Fruit fly (Drosophila melanogaster) whole organism, embryonic: ENCODE measurements around the gene gb.

ENCODE experiments used
- CG1024 ChIP-seq: fragments of 200-800 bp; sonication (Bioruptor generic); IDR thresholded peaks from 2 replicates; pipeline ENCODE4 v1.3.6; 2022; ENCODE audit warnings: missing biosample characterization, missing genetic modification characterization
- CG10267 ChIP-seq: fragments of 200-800 bp; sonication (Bioruptor generic); optimal IDR thresholded peaks from 2 replicates; lab custom pipeline; 2018; ENCODE audit warnings: missing biosample characterization, mild to moderate bottlenecking, missing genetic modification characterization, moderate library complexity
- CG11085 ChIP-seq: fragments of 200-800 bp; sonication (Bioruptor generic); IDR thresholded peaks from 2 replicates; pipeline ENCODE4 v1.3.6; 2022; ENCODE audit warnings: missing biosample characterization, missing genetic modification characterization
- CG12219 ChIP-seq: fragments of 200-800 bp; sonication (Bioruptor generic); optimal IDR thresholded peaks from 3 replicates; lab custom pipeline; 2018; ENCODE audit warnings: missing biosample characterization, mild to moderate bottlenecking, missing genetic modification characterization
- CG12744 ChIP-seq: fragments of 200-800 bp; sonication (Bioruptor generic); optimal IDR thresholded peaks from 2 replicates; lab custom pipeline; 2016; ENCODE audit warnings: missing biosample characterization, missing genetic modification characterization
- CG12769 ChIP-seq: fragments of 200-800 bp; sonication (Bioruptor generic); optimal IDR thresholded peaks from 2 replicates; lab custom pipeline; 2019; ENCODE audit warnings: missing biosample characterization, mild to moderate bottlenecking, missing genetic modification characterization, moderate library complexity
- CG13624 ChIP-seq: fragments of 200-800 bp; sonication (Bioruptor generic); optimal IDR thresholded peaks from 2 replicates; lab custom pipeline; 2016; ENCODE audit warnings: missing biosample characterization, missing genetic modification characterization
- CG17568 ChIP-seq: fragments of 200-800 bp; sonication (Bioruptor generic); optimal IDR thresholded peaks from 2 replicates; lab custom pipeline; 2018; ENCODE audit warnings: missing biosample characterization, mild to moderate bottlenecking, missing genetic modification characterization, moderate library complexity
- CG18476 ChIP-seq: fragments of 200-800 bp; sonication (Bioruptor generic); optimal IDR thresholded peaks from 2 replicates; lab custom pipeline; 2016; ENCODE audit warnings: missing biosample characterization, mild to moderate bottlenecking, missing genetic modification characterization
- CG2129 ChIP-seq: fragments of 200-800 bp; sonication (Bioruptor generic); IDR thresholded peaks from 2 replicates; pipeline ENCODE4 v1.3.6; 2022; ENCODE audit warnings: missing biosample characterization, missing genetic modification characterization; ENCODE audit not compliant: partially characterized antibody
- CG3065 ChIP-seq: fragments of 200-800 bp; sonication (Bioruptor generic); optimal IDR thresholded peaks from 2 replicates; lab custom pipeline; 2016; ENCODE audit warnings: missing biosample characterization, missing genetic modification characterization
- CG31388 ChIP-seq: fragments of 200-800 bp; sonication (Bioruptor generic); optimal IDR thresholded peaks from 2 replicates; lab custom pipeline; 2016; ENCODE audit warnings: missing biosample characterization, missing genetic modification characterization
- CG34224 ChIP-seq: fragments of 200-800 bp; sonication (Bioruptor generic); IDR thresholded peaks from 3 replicates; pipeline ENCODE4 v1.3.6; 2022; ENCODE audit warnings: missing biosample characterization, missing genetic modification characterization; ENCODE audit not compliant: partially characterized antibody
- CG3838 ChIP-seq: fragments of 200-800 bp; sonication (Bioruptor generic); optimal IDR thresholded peaks from 3 replicates; lab custom pipeline; 2016; ENCODE audit warnings: missing biosample characterization, missing genetic modification characterization
- CG4820 ChIP-seq: fragments of 200-800 bp; sonication (Bioruptor generic); optimal IDR thresholded peaks from 3 replicates; lab custom pipeline; 2016; ENCODE audit warnings: missing biosample characterization, missing genetic modification characterization
- CG6683 ChIP-seq: fragments of 200-800 bp; sonication (Bioruptor generic); optimal IDR thresholded peaks from 2 replicates; lab custom pipeline; 2017; ENCODE audit warnings: missing biosample characterization, mild to moderate bottlenecking, missing genetic modification characterization, missing genetic modification reagents
- CG7271 ChIP-seq: fragments of 200-800 bp; sonication (Bioruptor generic); optimal IDR thresholded peaks from 2 replicates; lab custom pipeline; 2018; ENCODE audit warnings: missing biosample characterization, mild to moderate bottlenecking, missing genetic modification characterization, moderate library complexity
- CoRest ChIP-seq: fragments of 200-800 bp; sonication (Bioruptor generic); optimal IDR thresholded peaks from 3 replicates; lab custom pipeline; 2018; ENCODE audit warnings: missing biosample characterization, mild to moderate bottlenecking, missing genetic modification characterization, moderate library complexity
- Gsc ChIP-seq: fragments of 200-800 bp; sonication (Bioruptor generic); IDR thresholded peaks from 2 replicates; pipeline ENCODE4 v1.3.6; 2022; ENCODE audit warnings: missing biosample characterization, missing genetic modification characterization
- Gug ChIP-seq: fragments of 200-800 bp; sonication (Bioruptor generic); IDR thresholded peaks from 4 replicates; pipeline ENCODE4 v1.3.6; 2022; ENCODE audit warnings: missing biosample characterization, missing genetic modification characterization
- H2.0 ChIP-seq: fragments of 200-800 bp; sonication (Bioruptor generic); IDR thresholded peaks from 2 replicates; pipeline ENCODE4 v1.3.6; 2022; ENCODE audit warnings: missing biosample characterization, missing genetic modification characterization
- HLH3B ChIP-seq: fragments of 200-800 bp; sonication (Bioruptor generic); IDR thresholded peaks from 2 replicates; pipeline ENCODE4 v1.3.6; 2022; ENCODE audit warnings: missing biosample characterization, missing genetic modification characterization
- HLH54F ChIP-seq: fragments of 200-800 bp; sonication (Bioruptor generic); optimal IDR thresholded peaks from 3 replicates; lab custom pipeline; 2016; ENCODE audit warnings: missing biosample characterization, missing genetic modification characterization
- HLHmδ ChIP-seq: fragments of 200-800 bp; sonication (Bioruptor generic); optimal IDR thresholded peaks from 2 replicates; lab custom pipeline; 2018; ENCODE audit warnings: missing biosample characterization, mild to moderate bottlenecking, missing genetic modification characterization, moderate library complexity
- Jarid2 ChIP-seq: fragments of 200-800 bp; sonication (Bioruptor generic); optimal IDR thresholded peaks from 3 replicates; lab custom pipeline; 2017; ENCODE audit warnings: mild to moderate bottlenecking, missing biosample characterization, missing genetic modification reagents, missing genetic modification characterization
- Meics ChIP-seq: fragments of 200-800 bp; sonication (Bioruptor generic); optimal IDR thresholded peaks from 2 replicates; lab custom pipeline; 2017; ENCODE audit warnings: missing biosample characterization, mild to moderate bottlenecking, missing genetic modification characterization
- Myb ChIP-seq: fragments of 200-800 bp; sonication (Bioruptor generic); optimal IDR thresholded peaks from 2 replicates; lab custom pipeline; 2016; ENCODE audit warnings: missing biosample characterization, missing genetic modification characterization
- Nf-YC ChIP-seq: fragments of 200-800 bp; optimal IDR thresholded peaks from 3 replicates; lab custom pipeline; 2019; ENCODE audit warnings: missing biosample characterization, mild to moderate bottlenecking, missing genetic modification characterization, moderate library complexity
- ac ChIP-seq: fragments of 200-800 bp; sonication (Bioruptor generic); optimal IDR thresholded peaks from 3 replicates; lab custom pipeline; 2017; ENCODE audit warnings: missing biosample characterization, mild to moderate bottlenecking, missing genetic modification characterization
- bbx ChIP-seq: fragments of 200-800 bp; sonication (Bioruptor generic); IDR thresholded peaks from 2 replicates; pipeline ENCODE4 v1.3.6; 2022; ENCODE audit warnings: missing biosample characterization, missing genetic modification characterization; ENCODE audit not compliant: partially characterized antibody
- br ChIP-seq: fragments of >200 bp; optimal IDR thresholded peaks from 2 replicates; lab custom pipeline; 2017
- crc ChIP-seq: fragments of 200-800 bp; sonication (Bioruptor generic); optimal IDR thresholded peaks from 2 replicates; lab custom pipeline; 2016; ENCODE audit warnings: missing biosample characterization, missing genetic modification characterization
- disco-r ChIP-seq: fragments of 200-800 bp; sonication (Bioruptor generic); optimal IDR thresholded peaks from 2 replicates; lab custom pipeline; 2016; ENCODE audit warnings: missing biosample characterization, missing genetic modification characterization
- esg ChIP-seq: fragments of 200-800 bp; sonication (Bioruptor generic); conservative IDR thresholded peaks from 2 replicates; pipeline ENCODE4 v1.3.6; 2022; ENCODE audit warnings: missing biosample characterization, missing genetic modification characterization
- fru ChIP-seq: fragments of >200 bp; optimal IDR thresholded peaks from 2 replicates; lab custom pipeline; 2017
- ftz-f1 ChIP-seq: fragments of 200-800 bp; sonication (Bioruptor generic); optimal IDR thresholded peaks from 2 replicates; lab custom pipeline; 2016; ENCODE audit warnings: missing biosample characterization, missing genetic modification characterization
- gro ChIP-seq: fragments of 200-800 bp; sonication (Bioruptor generic); optimal IDR thresholded peaks from 2 replicates; lab custom pipeline; 2016; ENCODE audit warnings: missing biosample characterization, missing genetic modification characterization
- her ChIP-seq: fragments of 200-800 bp; sonication (Bioruptor generic); optimal IDR thresholded peaks from 2 replicates; lab custom pipeline; 2016; ENCODE audit warnings: missing biosample characterization, missing genetic modification characterization
- kni ChIP-seq: fragments of 200-800 bp; sonication (Bioruptor generic); optimal IDR thresholded peaks from 3 replicates; lab custom pipeline; 2017; ENCODE audit warnings: mild to moderate bottlenecking, missing biosample characterization, missing genetic modification reagents, missing genetic modification characterization
- row ChIP-seq: fragments of 200-800 bp; sonication (Bioruptor generic); IDR thresholded peaks from 3 replicates; pipeline ENCODE4 v1.3.6; 2022; ENCODE audit warnings: missing biosample characterization, missing genetic modification characterization
- sd ChIP-seq: fragments of 200-800 bp; sonication (Bioruptor generic); optimal IDR thresholded peaks from 3 replicates; lab custom pipeline; 2018; ENCODE audit warnings: missing biosample characterization, mild to moderate bottlenecking, missing genetic modification characterization, moderate library complexity
- sna ChIP-seq: fragments of 200-800 bp; sonication (Bioruptor generic); IDR thresholded peaks from 2 replicates; pipeline ENCODE4 v1.3.6; 2022; ENCODE audit warnings: missing biosample characterization, missing genetic modification characterization; ENCODE audit not compliant: partially characterized antibody
- so ChIP-seq: fragments of 200-800 bp; sonication (Bioruptor generic); IDR thresholded peaks from 3 replicates; pipeline ENCODE4 v1.3.6; 2022; ENCODE audit warnings: missing biosample characterization, missing genetic modification characterization
- usp ChIP-seq: fragments of >200 bp; optimal IDR thresholded peaks from 2 replicates; lab custom pipeline; 2017; ENCODE audit warnings: missing biosample characterization, missing genetic modification characterization
- vnd ChIP-seq: fragments of 200-800 bp; sonication (Bioruptor generic); IDR thresholded peaks from 3 replicates; pipeline ENCODE4 v1.3.6; 2022; ENCODE audit warnings: missing biosample characterization, missing genetic modification characterization; ENCODE audit not compliant: partially characterized antibody
- vvl ChIP-seq: fragments of 200-800 bp; sonication (Bioruptor generic); IDR thresholded peaks from 2 replicates; pipeline ENCODE4 v1.3.6; 2022; ENCODE audit warnings: missing biosample characterization, missing genetic modification characterization

The gb gene

DNA sequence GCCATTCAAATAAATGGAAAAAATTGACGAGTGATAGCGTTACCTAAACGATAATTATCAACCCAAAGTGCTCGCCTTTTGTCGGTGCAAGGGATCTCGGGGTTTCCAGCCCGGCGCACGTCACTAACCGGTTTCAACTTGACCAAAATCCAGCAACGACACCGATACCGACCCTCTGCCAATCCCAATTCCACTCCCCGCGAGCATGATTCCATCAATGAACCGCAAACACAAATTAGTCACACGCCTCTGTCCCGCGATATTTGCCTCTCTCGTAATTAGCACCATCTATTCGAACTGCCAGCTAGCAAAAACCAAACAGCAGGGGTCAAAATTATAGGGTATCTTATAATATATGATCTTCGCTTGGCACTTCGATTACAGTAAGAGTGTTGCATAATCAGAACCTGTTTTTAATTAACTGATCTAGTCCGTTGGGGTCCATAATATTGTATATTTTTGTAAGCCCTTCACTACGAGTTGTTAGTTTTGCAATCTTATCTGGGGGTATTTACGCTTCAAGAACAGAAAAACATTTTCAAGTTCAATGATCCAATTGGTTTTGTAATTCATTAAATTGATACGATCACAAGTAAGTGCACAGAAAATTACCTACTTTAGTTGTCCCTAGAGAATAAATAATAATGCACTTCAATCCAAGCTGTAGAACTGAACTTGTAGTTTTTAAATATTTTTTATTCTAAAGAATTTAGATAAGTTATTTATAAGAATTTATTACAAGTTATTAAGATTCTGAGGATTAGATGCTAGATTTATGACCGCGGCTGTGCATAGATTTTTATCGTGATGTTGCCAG lies 41.2 kb upstream of the gb start (continued):
- peak; percentile 35 for TF ChIP-seq CG4820 (GFP tag; lab: Kevin White, UChicago)

- no peak for TF ChIP-seq CG18476 (GFP tag; lab: Kevin White, UChicago)
- no peak for TF ChIP-seq gro (GFP tag; lab: Kevin White, UChicago)
- TF ChIP-seq vvl (GFP tag; lab: Robert Waterston, UW) = peak; percentile 36; the same call in 1 of the 2 replicates
- TF ChIP-seq Nf-YC = peak; percentile 19
- TF ChIP-seq CoRest (tag; lab: Kevin White, UChicago) = peak; percentile 62
- TF ChIP-seq Jarid2 = no peak
- no peak for TF ChIP-seq CG12769 (tag; lab: Kevin White, UChicago)
- peak; percentile 9 for TF ChIP-seq CG17568 (GFP tag; lab: Kevin White, UChicago)
- TF ChIP-seq usp (GFP tag; lab: Kevin White, UChicago) = no peak
- no peak for TF ChIP-seq CG34224 (GFP tag; lab: Robert Waterston, UW)
- TF ChIP-seq CG6683 (GFP tag; lab: Kevin White, UChicago) = no peak
- TF ChIP-seq CG11085 (GFP tag; lab: Robert Waterston, UW) = no peak
- TF ChIP-seq CG2129 (GFP tag; lab: Robert Waterston, UW) = no peak
- TF ChIP-seq crc = no peak
- TF ChIP-seq disco-r (GFP tag; lab: Kevin White, UChicago) = no peak
- TF ChIP-seq CG12744 (GFP tag; lab: Kevin White, UChicago) = no peak
- TF ChIP-seq HLHmδ (GFP tag; lab: Kevin White, UChicago) = no peak
- TF ChIP-seq CG3065 (GFP tag; lab: Kevin White, UChicago) = no peak
- peak; percentile 63 for TF ChIP-seq Meics (GFP tag; lab: Kevin White, UChicago)
- TF ChIP-seq kni (GFP tag; lab: Kevin White, UChicago) = no peak
- no peak for TF ChIP-seq CG1024 (GFP tag; lab: Robert Waterston, UW)
- peak; percentile 46 for TF ChIP-seq CG13624 (GFP tag; lab: Kevin White, UChicago)
- no peak for TF ChIP-seq vnd
- no peak for TF ChIP-seq sna (GFP tag; lab: Robert Waterston, UW)
- 0 out of 4 replicates have a peak, but pooled peaks have one; percentile 20 for TF ChIP-seq Gug (GFP tag; lab: Robert Waterston, UW)
- TF ChIP-seq H2.0 (GFP tag; lab: Robert Waterston, UW) = 0 out of 2 replicates have a peak, but pooled peaks have one; percentile 17
- no peak for TF ChIP-seq her (GFP tag; lab: Kevin White, UChicago)
- no peak for TF ChIP-seq ac (GFP tag; lab: Kevin White, UChicago)
- TF ChIP-seq HLH54F (GFP tag; lab: Kevin White, UChicago) = peak; percentile 30
- no peak for TF ChIP-seq br
- TF ChIP-seq CG7271 (tag; lab: Kevin White, UChicago) = no peak
- peak; percentile 19 for TF ChIP-seq CG10267 (tag; lab: Kevin White, UChicago)
- no peak for TF ChIP-seq Gsc (GFP tag; lab: Robert Waterston, UW)
- no peak for TF ChIP-seq CG3838 (GFP tag; lab: Kevin White, UChicago)
- TF ChIP-seq ftz-f1 (GFP tag; lab: Kevin White, UChicago) = no peak
- TF ChIP-seq esg (GFP tag; lab: Robert Waterston, UW) = peak; percentile 26; the same call in 1 of the 2 replicates
- TF ChIP-seq so (GFP tag; lab: Robert Waterston, UW) = no peak
- TF ChIP-seq CG31388 (GFP tag; lab: Kevin White, UChicago) = no peak
- peak; percentile 49 for TF ChIP-seq Myb
- no peak for TF ChIP-seq bbx (GFP tag; lab: Robert Waterston, UW)
- peak; percentile 16 for TF ChIP-seq CG12219 (GFP tag; lab: Kevin White, UChicago)
- peak; percentile 42 for TF ChIP-seq HLH3B
- TF ChIP-seq row (GFP tag; lab: Robert Waterston, UW) = peak; percentile 71
- no peak for TF ChIP-seq fru
- peak; percentile 59 for TF ChIP-seq sd (tag; lab: Kevin White, UChicago)
Measured at dm6 chr3R:27152129-27152968, 40.3 kb upstream of the gb start.
